Fruit fly (Drosophila melanogaster) whole organism, prepupa: Measurements from ENCODE around the gene CG6028.

Experiments used
- Blimp-1 ChIP-seq: fragments of 200-800 bp; sonication (Bioruptor generic); optimal IDR thresholded peaks from 3 replicates; lab custom pipeline; 2017; ENCODE audit warnings: missing biosample characterization, missing genetic modification characterization, mild to moderate bottlenecking, moderate library complexity, missing genetic modification reagents
- CG16779 ChIP-seq: fragments of 200-800 bp; sonication (Bioruptor generic); optimal IDR thresholded peaks from 3 replicates; lab custom pipeline; 2017; ENCODE audit warnings: missing biosample characterization, mild to moderate bottlenecking, missing genetic modification characterization
- CG32006 ChIP-seq: fragments of 200-800 bp; sonication (Bioruptor generic); optimal IDR thresholded peaks from 3 replicates; lab custom pipeline; 2017; ENCODE audit warnings: missing biosample characterization, mild to moderate bottlenecking, missing genetic modification characterization
- CG6163 ChIP-seq: fragments of 200-800 bp; sonication (Bioruptor generic); IDR thresholded peaks from 3 replicates; pipeline ENCODE4 v1.3.6; 2022; ENCODE audit warnings: missing biosample characterization, missing genetic modification characterization
- CG6854 ChIP-seq: fragments of 200-800 bp; sonication (Bioruptor generic); optimal IDR thresholded peaks from 2 replicates; lab custom pipeline; 2017; ENCODE audit warnings: missing biosample characterization, mild to moderate bottlenecking, missing genetic modification characterization
- fd85E ChIP-seq: fragments of 200-800 bp; sonication (Bioruptor generic); optimal IDR thresholded peaks from 3 replicates; lab custom pipeline; 2016; ENCODE audit warnings: missing biosample characterization, missing genetic modification characterization
- spab ChIP-seq: fragments of 200-800 bp; sonication (Bioruptor generic); optimal IDR thresholded peaks from 2 replicates; lab custom pipeline; 2017; ENCODE audit warnings: missing biosample characterization, mild to moderate bottlenecking, missing genetic modification characterization, missing genetic modification reagents
- topi ChIP-seq: fragments of 200-800 bp; sonication (Bioruptor generic); optimal IDR thresholded peaks from 3 replicates; lab custom pipeline; 2016; ENCODE audit warnings: missing biosample characterization, missing genetic modification characterization
- vri ChIP-seq: fragments of 200-800 bp; sonication (Bioruptor generic); optimal IDR thresholded peaks from 3 replicates; lab custom pipeline; 2016; ENCODE audit warnings: missing biosample characterization, mild to moderate bottlenecking, missing genetic modification characterization

DNA sequence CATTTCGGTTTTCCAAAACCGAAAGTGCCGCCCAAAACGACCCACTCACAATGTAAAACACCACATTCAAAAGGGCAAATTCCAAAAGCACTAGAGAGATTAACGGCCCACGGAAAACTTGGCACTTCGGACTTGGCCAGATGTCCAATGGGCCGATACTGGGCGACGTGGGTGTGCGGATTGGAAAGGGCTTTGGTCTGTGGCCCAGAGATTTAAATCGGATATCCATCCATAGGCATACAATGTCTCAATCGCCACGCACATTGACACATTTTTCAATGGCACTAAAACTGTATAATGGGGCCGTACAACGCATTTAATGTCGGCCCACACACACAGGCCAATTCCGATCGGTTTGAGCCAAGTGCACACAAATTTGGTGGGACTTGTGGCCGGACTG, 15.1 kb upstream of the CG6028 start:
- TF ChIP-seq fd85E (GFP tag; lab: Kevin White, UChicago) (no peak), Blimp-1 (GFP tag; lab: Kevin White, UChicago) (no peak), CG32006 (GFP tag; lab: Kevin White, UChicago) (no peak), spab (GFP tag; lab: Kevin White, UChicago) (no peak), CG16779 (tag; lab: Kevin White, UChicago) (no peak), CG6854 (GFP tag; lab: Kevin White, UChicago) (no peak), topi (GFP tag; lab: Kevin White, UChicago) (no peak), vri (GFP tag; lab: Kevin White, UChicago) (no peak), CG6163 (no peak)
